Fruit fly (Drosophila melanogaster): ENCODE results near the gene X11L.

DNA sequence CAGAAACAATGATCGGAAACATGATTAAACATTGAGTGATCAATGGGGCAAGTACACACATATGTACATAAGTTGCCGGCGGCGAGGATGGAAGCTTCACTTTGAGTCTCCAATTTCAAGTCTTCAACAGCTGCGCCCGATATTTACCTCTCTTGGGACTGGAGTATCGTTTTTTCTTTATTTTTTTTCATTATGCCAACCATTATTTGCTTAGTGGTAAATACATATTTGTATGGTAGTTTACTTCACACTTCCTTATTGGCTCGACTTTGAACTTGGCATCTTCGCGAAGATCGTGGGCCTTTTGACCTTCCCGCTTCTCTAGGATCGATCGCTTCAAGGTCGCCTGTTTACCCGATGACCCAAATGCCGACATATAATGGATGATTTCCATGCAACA, 16.8 kb upstream of the X11L start:
- TF ChIP-seq pan (optimal IDR thresholded peaks at IDR 0.05) = no peak
- no peak for TF ChIP-seq psq (optimal IDR thresholded peaks at IDR 0.05)
- TF ChIP-seq EcR (GFP tag; optimal IDR thresholded peaks at IDR 0.05) = no peak
